Fruit fly (Drosophila melanogaster) whole organism, embryonic: ENCODE results near the gene Parg.

ENCODE experiments used
- Bteb2 ChIP-seq: fragments of 200-800 bp; sonication (Bioruptor generic); optimal IDR thresholded peaks from 2 replicates; lab custom pipeline; 2016; ENCODE audit warnings: missing biosample characterization, missing genetic modification characterization
- CG10654 ChIP-seq: fragments of 200-800 bp; sonication (Bioruptor generic); optimal IDR thresholded peaks from 2 replicates; lab custom pipeline; 2016; ENCODE audit warnings: missing biosample characterization, missing genetic modification characterization
- CG10979 ChIP-seq: fragments of 200-800 bp; sonication (Bioruptor generic); optimal IDR thresholded peaks from 2 replicates; lab custom pipeline; 2018; ENCODE audit warnings: missing biosample characterization, mild to moderate bottlenecking, missing genetic modification characterization, moderate library complexity
- CG12155 ChIP-seq: fragments of 200-800 bp; sonication (Bioruptor generic); optimal IDR thresholded peaks from 3 replicates; lab custom pipeline; 2016; ENCODE audit warnings: missing biosample characterization, missing genetic modification characterization
- CG1233 ChIP-seq: fragments of 200-800 bp; sonication (Bioruptor generic); optimal IDR thresholded peaks from 4 replicates; lab custom pipeline; 2018; ENCODE audit warnings: missing biosample characterization, mild to moderate bottlenecking, missing genetic modification characterization
- CG12942 ChIP-seq: fragments of 200-800 bp; sonication (Bioruptor generic); optimal IDR thresholded peaks from 3 replicates; lab custom pipeline; 2016; ENCODE audit warnings: missing biosample characterization, missing genetic modification characterization
- CG14050 ChIP-seq: fragments of 200-800 bp; sonication (Bioruptor generic); IDR thresholded peaks from 3 replicates; pipeline ENCODE4 v1.3.6; 2022; ENCODE audit warnings: missing biosample characterization, missing genetic modification characterization
- CG14667 ChIP-seq: fragments of 200-800 bp; sonication (Bioruptor generic); IDR thresholded peaks from 2 replicates; pipeline ENCODE4 v1.3.6; 2022; ENCODE audit warnings: missing biosample characterization, missing genetic modification characterization
- CG1529 ChIP-seq: fragments of 200-800 bp; sonication (Bioruptor generic); optimal IDR thresholded peaks from 3 replicates; lab custom pipeline; 2018; ENCODE audit warnings: missing biosample characterization, missing genetic modification characterization
- CG15696 ChIP-seq: fragments of 200-800 bp; sonication (Bioruptor generic); optimal IDR thresholded peaks from 2 replicates; lab custom pipeline; 2019; ENCODE audit warnings: missing biosample characterization, mild to moderate bottlenecking, missing genetic modification characterization, moderate library complexity
- CG17612 ChIP-seq: fragments of 200-800 bp; sonication (Bioruptor generic); IDR thresholded peaks from 2 replicates; pipeline ENCODE4 v1.3.6; 2022; ENCODE audit warnings: missing biosample characterization, missing genetic modification characterization
- CG2120 ChIP-seq: fragments of 200-800 bp; sonication (Bioruptor generic); optimal IDR thresholded peaks from 3 replicates; lab custom pipeline; 2016; ENCODE audit warnings: missing biosample characterization, missing genetic modification characterization
- CG2875 ChIP-seq: fragments of 200-800 bp; sonication (Bioruptor generic); optimal IDR thresholded peaks from 2 replicates; lab custom pipeline; 2017; ENCODE audit warnings: missing biosample characterization, mild to moderate bottlenecking, missing genetic modification characterization, missing genetic modification reagents
- CG32767 ChIP-seq: fragments of 200-800 bp; sonication (Bioruptor generic); IDR thresholded peaks from 2 replicates; pipeline ENCODE4 v1.3.6; 2022; ENCODE audit warnings: missing biosample characterization, missing genetic modification characterization
- CG3407 ChIP-seq: fragments of 200-800 bp; sonication (Bioruptor generic); optimal IDR thresholded peaks from 2 replicates; lab custom pipeline; 2018; ENCODE audit warnings: missing biosample characterization, mild to moderate bottlenecking, missing genetic modification characterization
- CG3847 ChIP-seq: fragments of 200-800 bp; sonication (Bioruptor generic); IDR thresholded peaks from 2 replicates; pipeline ENCODE4 v1.3.6; 2022; ENCODE audit warnings: missing biosample characterization, missing genetic modification characterization
- CG6813 ChIP-seq: fragments of 200-800 bp; sonication (Bioruptor generic); optimal IDR thresholded peaks from 2 replicates; lab custom pipeline; 2017; ENCODE audit warnings: missing biosample characterization, missing genetic modification characterization, mild to moderate bottlenecking, moderate library complexity, missing genetic modification reagents
- D ChIP-seq, 2 experiments: fragments of 200-800 bp in 1 of 2; fragments of >200 bp in 1 of 2; sonication (Bioruptor generic) in 1 of 2; optimal IDR thresholded peaks; 2 replicates in 1 of 2; 3 replicates in 1 of 2; lab custom pipeline; 2017; ENCODE audit warnings: mild to moderate bottlenecking in 1 of 2, missing biosample characterization in 1 of 2, missing genetic modification characterization in 1 of 2, missing genetic modification reagents in 1 of 2
- Dref ChIP-seq: fragments of 200-800 bp; sonication (Bioruptor generic); IDR thresholded peaks from 2 replicates; pipeline ENCODE4 v1.3.6; 2022; ENCODE audit warnings: missing biosample characterization, missing genetic modification characterization
- Ets65A ChIP-seq: fragments of 200-800 bp; sonication (Bioruptor generic); peaks from one replicate; lab custom pipeline; 2016; ENCODE audit warnings: missing biosample characterization, missing genetic modification characterization
- Ets97D ChIP-seq: fragments of 200-800 bp; sonication (Bioruptor generic); optimal IDR thresholded peaks from 3 replicates; lab custom pipeline; 2016; ENCODE audit warnings: missing biosample characterization, missing genetic modification characterization
- Gug ChIP-seq: fragments of 200-800 bp; sonication (Bioruptor generic); IDR thresholded peaks from 4 replicates; pipeline ENCODE4 v1.3.6; 2022; ENCODE audit warnings: missing biosample characterization, missing genetic modification characterization
- Hmr ChIP-seq: fragments of 200-800 bp; sonication (Bioruptor generic); optimal IDR thresholded peaks from 3 replicates; lab custom pipeline; 2017; ENCODE audit warnings: mild to moderate bottlenecking, missing biosample characterization, missing genetic modification reagents, missing genetic modification characterization
- Hmx ChIP-seq: fragments of 200-800 bp; sonication (Bioruptor generic); optimal IDR thresholded peaks from 2 replicates; lab custom pipeline; 2016; ENCODE audit warnings: missing biosample characterization, missing genetic modification characterization
- MTF-1 ChIP-seq: fragments of 200-800 bp; sonication (Bioruptor generic); optimal IDR thresholded peaks from 2 replicates; lab custom pipeline; 2018; ENCODE audit warnings: missing biosample characterization, mild to moderate bottlenecking, missing genetic modification characterization, borderline replicate concordance
- Oli ChIP-seq: fragments of 200-800 bp; sonication (Bioruptor generic); optimal IDR thresholded peaks from 2 replicates; lab custom pipeline; 2018; ENCODE audit warnings: missing biosample characterization, mild to moderate bottlenecking, missing genetic modification characterization, moderate library complexity
- Rx ChIP-seq: fragments of 200-800 bp; sonication (Bioruptor generic); IDR thresholded peaks from 2 replicates; pipeline ENCODE4 v1.3.6; 2022; ENCODE audit warnings: missing biosample characterization, missing genetic modification characterization
- ap ChIP-seq: fragments of 200-800 bp; sonication (Bioruptor generic); IDR thresholded peaks from 2 replicates; pipeline ENCODE4 v1.3.6; 2022; ENCODE audit warnings: missing biosample characterization, missing genetic modification characterization
- caup ChIP-seq: fragments of 200-800 bp; sonication (Bioruptor generic); optimal IDR thresholded peaks from 3 replicates; lab custom pipeline; 2017; ENCODE audit warnings: missing biosample characterization, mild to moderate bottlenecking, missing genetic modification characterization, moderate library complexity; ENCODE audit not compliant: severe bottlenecking
- corto ChIP-seq: fragments of 200-800 bp; sonication (Bioruptor generic); optimal IDR thresholded peaks from 2 replicates; lab custom pipeline; 2016; ENCODE audit warnings: missing biosample characterization, mild to moderate bottlenecking, missing genetic modification characterization, moderate library complexity
- eve ChIP-seq, 2 experiments: fragments of >200 bp; optimal IDR thresholded peaks; 2 replicates each; lab custom pipeline; 2017; ENCODE audit warnings: missing biosample characterization in 2 of 2, missing genetic modification characterization in 2 of 2
- eyg ChIP-seq: fragments of 200-800 bp; sonication (Bioruptor generic); optimal IDR thresholded peaks from 3 replicates; lab custom pipeline; 2016; ENCODE audit warnings: missing biosample characterization, missing genetic modification characterization
- fru ChIP-seq: fragments of >200 bp; optimal IDR thresholded peaks from 2 replicates; lab custom pipeline; 2017
- hb ChIP-seq: fragments of 200-800 bp; sonication (Bioruptor generic); IDR thresholded peaks from 3 replicates; pipeline ENCODE4 v1.3.6; 2022; ENCODE audit warnings: missing biosample characterization, missing genetic modification characterization; ENCODE audit not compliant: partially characterized antibody
- mirr ChIP-seq: fragments of 200-800 bp; sonication (Bioruptor generic); optimal IDR thresholded peaks from 3 replicates; lab custom pipeline; 2018; ENCODE audit warnings: missing biosample characterization, mild to moderate bottlenecking, missing genetic modification characterization
- mld ChIP-seq: fragments of 200-800 bp; sonication (Bioruptor generic); IDR thresholded peaks from 3 replicates; pipeline ENCODE4 v1.3.6; 2022; ENCODE audit warnings: missing biosample characterization, missing genetic modification characterization; ENCODE audit not compliant: partially characterized antibody
- pfk ChIP-seq: fragments of 200-800 bp; sonication (Bioruptor generic); optimal IDR thresholded peaks from 2 replicates; lab custom pipeline; 2018; ENCODE audit warnings: missing biosample characterization, mild to moderate bottlenecking, missing genetic modification characterization, moderate library complexity
- prd ChIP-seq, 3 experiments: fragments of >200 bp in 2 of 3; fragments of 200-800 bp in 1 of 3; sonication (Bioruptor generic) in 1 of 3; optimal IDR thresholded peaks in 2 of 3; IDR thresholded peaks in 1 of 3; 2 replicates in 2 of 3; 3 replicates in 1 of 3; pipeline versions ENCODE4 v1.3.6 to Lab custom; 2017 to 2022; ENCODE audit warnings: missing biosample characterization in 1 of 3, missing genetic modification characterization in 1 of 3
- pros ChIP-seq: fragments of 200-800 bp; sonication (Bioruptor generic); optimal IDR thresholded peaks from 3 replicates; lab custom pipeline; 2019; ENCODE audit warnings: missing biosample characterization, mild to moderate bottlenecking, missing genetic modification characterization, moderate library complexity
- rib ChIP-seq: fragments of 200-800 bp; sonication (Bioruptor generic); IDR thresholded peaks from 2 replicates; pipeline ENCODE4 v1.3.6; 2022; ENCODE audit warnings: missing biosample characterization, missing genetic modification characterization
- sens ChIP-seq: fragments of 200-800 bp; sonication (Bioruptor generic); peaks from one replicate; lab custom pipeline; 2016; ENCODE audit warnings: missing biosample characterization, missing genetic modification characterization
- slbo ChIP-seq: fragments of 200-800 bp; sonication (Bioruptor generic); IDR thresholded peaks from 2 replicates; pipeline ENCODE4 v1.3.6; 2022; ENCODE audit warnings: missing biosample characterization, missing genetic modification characterization
- slp2 ChIP-seq: fragments of 200-800 bp; sonication (Bioruptor generic); optimal IDR thresholded peaks from 2 replicates; lab custom pipeline; 2016; ENCODE audit warnings: missing biosample characterization, missing genetic modification characterization
- stwl ChIP-seq: fragments of 200-800 bp; sonication (Bioruptor generic); optimal IDR thresholded peaks from 3 replicates; lab custom pipeline; 2018; ENCODE audit warnings: missing biosample characterization, mild to moderate bottlenecking, missing genetic modification characterization, moderate library complexity
- sug ChIP-seq: fragments of 200-800 bp; optimal IDR thresholded peaks from 2 replicates; lab custom pipeline; 2019; ENCODE audit warnings: missing biosample characterization, mild to moderate bottlenecking, missing genetic modification characterization, moderate library complexity
- tup ChIP-seq: fragments of 200-800 bp; sonication (Bioruptor generic); optimal IDR thresholded peaks from 2 replicates; lab custom pipeline; 2016; ENCODE audit warnings: missing biosample characterization, mild to moderate bottlenecking, missing genetic modification characterization, moderate library complexity
- tx ChIP-seq: fragments of 200-800 bp; sonication (Bioruptor generic); optimal IDR thresholded peaks from 2 replicates; lab custom pipeline; 2016; ENCODE audit warnings: missing biosample characterization, missing genetic modification characterization

Gene Parg

DNA sequence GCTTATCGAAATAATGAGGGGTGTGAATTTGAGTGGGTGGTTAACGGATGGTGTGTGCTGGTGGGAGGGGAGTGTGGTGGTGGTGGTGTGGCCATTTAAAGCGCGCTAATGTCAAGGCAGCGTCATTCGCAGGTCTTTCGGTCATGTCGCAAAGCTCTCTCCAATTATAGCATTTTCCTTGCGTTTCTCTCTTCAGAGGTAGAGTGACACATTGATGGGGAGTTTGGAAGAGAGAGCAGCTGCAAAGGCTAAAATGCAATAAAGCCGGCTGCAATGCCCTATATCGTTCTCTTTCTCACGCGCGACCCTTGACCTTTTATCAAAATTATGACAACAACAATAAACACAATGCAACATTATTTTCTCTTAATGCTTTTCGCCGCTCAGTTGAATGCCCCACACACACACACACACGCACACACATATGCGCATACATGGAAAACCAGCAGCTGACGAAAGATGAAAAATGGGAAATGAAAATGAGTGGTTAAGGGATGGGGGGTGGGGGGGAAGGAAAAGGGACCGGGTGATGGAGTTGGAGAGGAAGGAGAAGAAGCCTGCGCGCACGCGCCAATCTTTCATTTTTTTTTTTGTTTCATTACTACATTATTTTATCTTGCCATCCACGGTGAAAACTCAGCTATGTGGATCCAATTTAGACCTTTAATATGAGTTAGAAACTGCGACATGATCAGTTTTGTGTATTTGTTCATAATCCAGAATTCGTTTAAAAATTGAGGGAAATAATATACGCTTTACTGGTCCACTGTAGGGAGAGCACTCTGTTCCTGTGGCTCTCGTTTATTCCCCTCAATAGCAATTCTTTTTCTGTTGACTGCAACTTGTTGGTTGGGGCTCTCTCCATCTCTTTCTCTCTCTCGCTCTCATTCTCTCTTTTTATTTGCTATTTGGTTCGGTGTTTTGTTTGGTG, 20.6 kb upstream of the Parg start (continued):
- TF ChIP-seq Ets97D (GFP tag; lab: Kevin White, UChicago) (peak; percentile 25), sens (peak; percentile 98), tup (GFP tag; lab: Kevin White, UChicago) (no peak), Gug (GFP tag; lab: Robert Waterston, UW) (peak; percentile 79), Hmr (peak; percentile 74), CG10979 (tag; lab: Kevin White, UChicago) (peak; percentile 79), MTF-1 (GFP tag; lab: Kevin White, UChicago) (peak; percentile 44), CG12942 (peak; percentile 63), CG17612 (GFP tag; lab: Robert Waterston, UW) (no peak), CG2120 (GFP tag; lab: Kevin White, UChicago) (peak; percentile 71), corto (GFP tag; lab: Kevin White, UChicago) (peak; percentile 39), prd (optimal IDR thresholded peaks at IDR 0.05; lab: Kevin White, UChicago) (no peak), prd (GFP tag; IDR thresholded peaks at IDR 0.05; lab: Robert Waterston, UW) (peak; percentile 79), CG14667 (peak; percentile 61; the same call in 1 of the 2 replicates), CG1233 (GFP tag; lab: Kevin White, UChicago) (peak; percentile 77), Hmx (no peak), pros (GFP tag; lab: Kevin White, UChicago) (peak; percentile 16), tx (peak; percentile 57), Rx (GFP tag; lab: Robert Waterston, UW) (peak; percentile 57), caup (peak; percentile 75), Bteb2 (GFP tag; lab: Kevin White, UChicago) (peak; percentile 37), fru (lab: Kevin White, UChicago) (no peak), ap (GFP tag; lab: Robert Waterston, UW) (peak; percentile 45; the same call in 1 of the 2 replicates), mirr (GFP tag; lab: Kevin White, UChicago) (peak; percentile 28), pfk (GFP tag; lab: Kevin White, UChicago) (no peak), D (optimal IDR thresholded peaks at IDR 0.05; lab: Kevin White, UChicago) (no peak), D (GFP tag; optimal IDR thresholded peaks at IDR 0.05; lab: Kevin White, UChicago) (peak; percentile 79), CG3847 (GFP tag; lab: Robert Waterston, UW) (peak; percentile 65), Dref (GFP tag; lab: Robert Waterston, UW) (no peak), CG14050 (GFP tag; lab: Robert Waterston, UW) (peak; percentile 78), hb (GFP tag; lab: Robert Waterston, UW) (no peak), CG15696 (tag; lab: Kevin White, UChicago) (peak; percentile 87), CG32767 (0 out of 2 replicates have a peak, but pooled peaks have one; percentile 44), eyg (peak; percentile 62), CG1529 (GFP tag; lab: Kevin White, UChicago) (peak; percentile 75), rib (no peak; the same call in 1 of the 2 replicates), slp2 (GFP tag; lab: Kevin White, UChicago) (peak; percentile 55), Oli (tag; lab: Kevin White, UChicago) (peak; percentile 85), Ets65A (GFP tag; lab: Kevin White, UChicago) (peak; percentile 94), CG12155 (GFP tag; lab: Kevin White, UChicago) (peak; percentile 67), stwl (tag; lab: Kevin White, UChicago) (peak; percentile 2), CG3407 (GFP tag; lab: Kevin White, UChicago) (peak; percentile 23), sug (peak; percentile 39), CG6813 (GFP tag; lab: Kevin White, UChicago) (peak; percentile 82), eve (GFP tag; optimal IDR thresholded peaks at IDR 0.05; lab: Kevin White, UChicago) (peak in 1 of 2 experiments; percentile 84), slbo (GFP tag; lab: Robert Waterston, UW) (peak; percentile 77), mld (no peak), CG10654 (GFP tag; lab: Kevin White, UChicago) (peak; percentile 55), CG2875 (GFP tag; lab: Kevin White, UChicago) (peak; percentile 64)
